Worm (Caenorhabditis elegans): ENCODE results near the gene Y25C1A.8.

The Y25C1A.8 gene

DNA sequence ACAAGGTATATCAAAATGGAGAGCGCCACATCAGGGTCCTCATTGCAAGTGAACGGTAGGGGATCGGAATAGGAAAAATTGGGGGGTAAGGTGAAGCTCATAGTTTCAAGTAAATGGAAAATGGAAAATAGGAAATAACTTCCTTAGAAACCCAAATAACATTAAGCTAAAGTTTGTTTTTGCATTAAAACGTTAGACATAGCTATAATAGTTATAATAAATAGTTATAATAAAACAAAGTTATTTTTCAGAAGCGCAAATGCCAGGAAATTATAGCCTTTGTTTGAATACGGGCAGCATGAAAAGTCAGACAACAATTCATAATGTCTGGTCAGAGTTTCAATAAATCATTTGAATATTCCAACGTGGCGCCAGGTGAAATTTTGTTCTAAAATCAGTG lies 23.8 kb upstream of the Y25C1A.8 start, which contains the start of gene srg-24:
TSS of gene srg-24 (minus strand) at position 101 of the 400 bp plus-strand sequence.
- TF ChIP-seq irx-1 (tag; optimal IDR thresholded peaks at IDR 0.05) (no peak), skn-1 (tag; optimal IDR thresholded peaks at IDR 0.05) (no peak), efl-1 (optimal IDR thresholded peaks at IDR 0.05) (no peak), efl-1 (GFP tag; optimal IDR thresholded peaks at IDR 0.05 in 1 of 2) (no peak), fos-1 (tag; optimal IDR thresholded peaks at IDR 0.05) (no peak), nhr-47 (tag; optimal IDR thresholded peaks at IDR 0.05) (no peak), pag-3 (tag; optimal IDR thresholded peaks at IDR 0.05; ENCODE audit: borderline replicate concordance, insufficient read depth) (no peak), lir-3 (tag; optimal IDR thresholded peaks at IDR 0.05; ENCODE audit: poor library complexity) (no peak), egl-13 (tag; optimal IDR thresholded peaks at IDR 0.05) (no peak), nhr-85 (tag) (no peak), nhr-76 (tag; optimal IDR thresholded peaks at IDR 0.05) (no peak), unc-62 (GFP tag; optimal IDR thresholded peaks at IDR 0.05) (no peak), elt-2 (tag; optimal IDR thresholded peaks at IDR 0.05) (no peak), mef-2 (tag; optimal IDR thresholded peaks at IDR 0.05) (no peak), nhr-77 (tag; optimal IDR thresholded peaks at IDR 0.05) (no peak), ztf-11 (tag; optimal IDR thresholded peaks at IDR 0.05) (no peak), rnt-1 (tag; optimal IDR thresholded peaks at IDR 0.05) (no peak), C04F5.9 (tag; optimal IDR thresholded peaks at IDR 0.05) (no peak), elt-3 (tag; optimal IDR thresholded peaks at IDR 0.05) (no peak)

DNA sequence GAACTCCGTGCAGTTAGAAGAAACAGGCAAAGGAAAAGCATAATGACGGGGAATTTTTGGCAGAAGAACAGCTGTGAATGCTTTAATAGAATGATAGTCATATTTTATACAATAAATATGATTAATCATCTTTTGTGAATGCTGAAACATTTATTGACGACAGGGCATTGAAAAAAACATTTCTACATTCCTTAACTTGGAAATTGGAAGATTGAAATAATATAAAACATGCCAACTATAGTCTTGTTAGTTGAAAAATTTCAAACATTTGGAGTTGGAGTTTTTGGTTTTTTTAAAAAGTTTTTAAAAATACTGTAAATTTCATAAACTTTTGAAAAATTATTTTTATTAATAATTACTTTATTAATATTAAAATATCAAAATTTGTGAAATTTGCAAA lies 20.1 kb upstream of the Y25C1A.8 start, which contains the start of gene Y25C1A.14:
TSS of gene Y25C1A.14 (minus strand) at position 101 of the 400 bp plus-strand sequence.
- no peak for TF ChIP-seq ceh-82 (tag; optimal IDR thresholded peaks at IDR 0.05)

DNA sequence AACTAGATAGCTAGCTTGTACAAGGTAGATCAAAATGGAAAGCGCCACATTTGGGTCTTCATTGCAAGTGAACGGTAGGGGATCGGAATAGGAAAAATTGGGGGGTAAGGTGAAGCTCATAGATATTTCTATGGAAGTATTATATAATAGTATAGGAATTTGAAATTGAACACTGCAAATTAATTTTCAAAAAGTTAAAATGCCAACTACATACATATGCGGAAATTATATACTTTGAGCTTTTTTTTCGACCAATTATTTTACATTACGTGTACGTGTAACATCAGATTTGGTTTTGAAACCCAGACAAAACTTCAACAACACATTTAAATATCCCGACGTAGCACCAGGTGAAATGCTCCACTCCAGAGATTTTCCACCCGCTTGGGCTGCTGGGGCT lies 19.3 kb upstream of the Y25C1A.8 start, which contains the start of gene srg-23:
TSS of gene srg-23 (minus strand) at position 101 of the 400 bp plus-strand sequence.
- TF ChIP-seq fkh-4 (tag; optimal IDR thresholded peaks at IDR 0.05; ENCODE audit: borderline replicate concordance) (no peak), nhr-237 (tag; optimal IDR thresholded peaks at IDR 0.05) (no peak), nhr-71 (tag; optimal IDR thresholded peaks at IDR 0.05) (no peak), mab-9 (GFP tag; IDR thresholded peaks at IDR 0.05) (no peak), aly-2 (tag; optimal IDR thresholded peaks at IDR 0.05) (no peak), nhr-11 (tag; optimal IDR thresholded peaks at IDR 0.05) (no peak), dpl-1 (GFP tag; optimal IDR thresholded peaks at IDR 0.05) (no peak), lin-35 (GFP tag; optimal IDR thresholded peaks at IDR 0.05) (no peak), hlh-17 (GFP tag; optimal IDR thresholded peaks at IDR 0.05; ENCODE audit: borderline replicate concordance) (no peak), nhr-12 (tag; optimal IDR thresholded peaks at IDR 0.05) (no peak), lin-15B (tag; optimal IDR thresholded peaks at IDR 0.05) (no peak), ceh-8 (GFP tag; optimal IDR thresholded peaks at IDR 0.05) (no peak), efl-1 (optimal IDR thresholded peaks at IDR 0.05) (no peak), efl-1 (GFP tag; optimal IDR thresholded peaks at IDR 0.05 in 1 of 2) (no peak), isw-1 (GFP tag; IDR thresholded peaks at IDR 0.05) (no peak)

ce11 chrII:3093352-3093751 lies 16.6 kb upstream of the Y25C1A.8 start, which contains the start of gene srg-22:
srg-22 (minus strand) TSS chrII:3093452.
- TF ChIP-seq swsn-7 (tag; optimal IDR thresholded peaks at IDR 0.05): no peak
- TF ChIP-seq hlh-4 (tag; optimal IDR thresholded peaks at IDR 0.05): peak; percentile 7

ce11 chrII:3091268-3091667 lies 14.5 kb upstream of the Y25C1A.8 start, which contains the start of gene srg-21:
srg-21 (minus strand) TSS chrII:3091368.
- TF ChIP-seq efl-1 (optimal IDR thresholded peaks at IDR 0.05) (no peak), efl-1 (GFP tag; optimal IDR thresholded peaks at IDR 0.05 in 1 of 2) (peak in 1 of 2 experiments; percentile 4), fkh-10 (GFP tag; optimal IDR thresholded peaks at IDR 0.05) (no peak)

Data from whole organism, L1 larva.